Fruit fly (Drosophila melanogaster) whole organism, prepupa: Measurements from ENCODE around the gene CG1172.

ENCODE experiments used
- Blimp-1 ChIP-seq: fragments of 200-800 bp; sonication (Bioruptor generic); optimal IDR thresholded peaks from 3 replicates; lab custom pipeline; 2017; ENCODE audit warnings: missing biosample characterization, missing genetic modification characterization, mild to moderate bottlenecking, moderate library complexity, missing genetic modification reagents
- CG10631 ChIP-seq: fragments of 200-800 bp; sonication (Bioruptor generic); optimal IDR thresholded peaks from 2 replicates; lab custom pipeline; 2016; ENCODE audit warnings: missing biosample characterization, missing genetic modification characterization
- CG11294 ChIP-seq: fragments of 200-800 bp; sonication (Bioruptor generic); IDR thresholded peaks from 2 replicates; pipeline ENCODE4 v1.3.6; 2022; ENCODE audit warnings: missing biosample characterization, missing genetic modification characterization
- CG11762 ChIP-seq: fragments of 200-800 bp; sonication (Bioruptor generic); optimal IDR thresholded peaks from 3 replicates; lab custom pipeline; 2016; ENCODE audit warnings: missing biosample characterization, missing genetic modification characterization; ENCODE audit not compliant: insufficient read depth
- CG11902 ChIP-seq: fragments of 200-800 bp; sonication (Bioruptor generic); optimal IDR thresholded peaks from 3 replicates; lab custom pipeline; 2016; ENCODE audit warnings: missing biosample characterization, missing genetic modification characterization
- CG15336 ChIP-seq: fragments of 200-800 bp; sonication (Bioruptor generic); IDR thresholded peaks from 2 replicates; pipeline ENCODE4 v1.3.6; 2022; ENCODE audit warnings: missing biosample characterization, missing genetic modification characterization
- CG1621 ChIP-seq: fragments of 200-800 bp; sonication (Bioruptor generic); optimal IDR thresholded peaks from 3 replicates; lab custom pipeline; 2018; ENCODE audit warnings: missing biosample characterization, mild to moderate bottlenecking, missing genetic modification characterization
- CG3032 ChIP-seq: fragments of 200-800 bp; optimal IDR thresholded peaks from 2 replicates; lab custom pipeline; 2019; ENCODE audit warnings: missing biosample characterization, mild to moderate bottlenecking, missing genetic modification characterization, moderate library complexity
- CG32006 ChIP-seq: fragments of 200-800 bp; sonication (Bioruptor generic); optimal IDR thresholded peaks from 3 replicates; lab custom pipeline; 2017; ENCODE audit warnings: missing biosample characterization, mild to moderate bottlenecking, missing genetic modification characterization
- CG3919 ChIP-seq: fragments of 200-800 bp; sonication (Bioruptor generic); optimal IDR thresholded peaks from 3 replicates; lab custom pipeline; 2016; ENCODE audit warnings: missing biosample characterization, missing genetic modification characterization
- CG4318 ChIP-seq: fragments of 200-800 bp; sonication (Bioruptor generic); optimal IDR thresholded peaks from 3 replicates; lab custom pipeline; 2017; ENCODE audit warnings: missing biosample characterization, mild to moderate bottlenecking, missing genetic modification characterization
- CG6163 ChIP-seq: fragments of 200-800 bp; sonication (Bioruptor generic); IDR thresholded peaks from 3 replicates; pipeline ENCODE4 v1.3.6; 2022; ENCODE audit warnings: missing biosample characterization, missing genetic modification characterization
- CG6276 ChIP-seq: fragments of 200-800 bp; sonication (Bioruptor generic); optimal IDR thresholded peaks from 2 replicates; lab custom pipeline; 2017; ENCODE audit warnings: missing biosample characterization, mild to moderate bottlenecking, missing genetic modification characterization
- CG6792 ChIP-seq: fragments of 200-800 bp; sonication (Bioruptor generic); optimal IDR thresholded peaks from 3 replicates; lab custom pipeline; 2016; ENCODE audit warnings: missing biosample characterization, missing genetic modification characterization
- CG8119 ChIP-seq: fragments of 200-800 bp; sonication (Bioruptor generic); IDR thresholded peaks from 3 replicates; pipeline ENCODE4 v1.3.6; 2022; ENCODE audit warnings: missing biosample characterization, missing genetic modification characterization
- CG8632 ChIP-seq: fragments of 200-800 bp; sonication (Bioruptor generic); optimal IDR thresholded peaks from 3 replicates; lab custom pipeline; 2016; ENCODE audit warnings: missing biosample characterization, missing genetic modification characterization
- Eip75B ChIP-seq: fragments of 200-800 bp; sonication (Bioruptor generic); optimal IDR thresholded peaks from 3 replicates; lab custom pipeline; 2016; ENCODE audit warnings: missing biosample characterization, missing genetic modification characterization
- Eip78C ChIP-seq: fragments of 200-800 bp; sonication (Bioruptor generic); peaks from one replicate; lab custom pipeline; 2016; ENCODE audit warnings: missing biosample characterization, missing genetic modification characterization
- Ets21C ChIP-seq: fragments of 200-800 bp; sonication (Bioruptor generic); optimal IDR thresholded peaks from 3 replicates; lab custom pipeline; 2016; ENCODE audit warnings: missing biosample characterization, missing genetic modification characterization
- Ets96B ChIP-seq: fragments of 200-800 bp; optimal IDR thresholded peaks from 2 replicates; lab custom pipeline; 2019; ENCODE audit warnings: missing biosample characterization, mild to moderate bottlenecking, missing genetic modification characterization, moderate library complexity
- Gug ChIP-seq: fragments of 200-800 bp; sonication (Bioruptor generic); IDR thresholded peaks from 2 replicates; pipeline ENCODE4 v1.3.6; 2022; ENCODE audit warnings: missing biosample characterization, missing genetic modification characterization
- OdsH ChIP-seq: fragments of 200-800 bp; sonication (Bioruptor generic); optimal IDR thresholded peaks from 3 replicates; lab custom pipeline; 2016; ENCODE audit warnings: missing biosample characterization, missing genetic modification characterization
- Sox102F ChIP-seq: fragments of 200-800 bp; sonication (Bioruptor generic); optimal IDR thresholded peaks from 2 replicates; lab custom pipeline; 2016; ENCODE audit warnings: missing biosample characterization, mild to moderate bottlenecking, missing genetic modification characterization
- achi ChIP-seq: fragments of 200-800 bp; sonication (Bioruptor generic); optimal IDR thresholded peaks from 3 replicates; lab custom pipeline; 2016; ENCODE audit warnings: missing biosample characterization, missing genetic modification characterization
- dsx ChIP-seq: fragments of 200-800 bp; optimal IDR thresholded peaks from 3 replicates; lab custom pipeline; 2019; ENCODE audit warnings: missing biosample characterization, mild to moderate bottlenecking, missing genetic modification characterization, moderate library complexity; ENCODE audit not compliant: poor library complexity, severe bottlenecking
- eg ChIP-seq: fragments of 200-800 bp; sonication (Bioruptor generic); IDR thresholded peaks from 3 replicates; pipeline ENCODE4 v1.3.6; 2022; ENCODE audit warnings: missing biosample characterization, missing genetic modification characterization
- fd85E ChIP-seq: fragments of 200-800 bp; sonication (Bioruptor generic); optimal IDR thresholded peaks from 3 replicates; lab custom pipeline; 2016; ENCODE audit warnings: missing biosample characterization, missing genetic modification characterization
- fkh ChIP-seq: fragments of 200-800 bp; sonication (Bioruptor generic); optimal IDR thresholded peaks from 3 replicates; lab custom pipeline; 2017; ENCODE audit warnings: missing biosample characterization, mild to moderate bottlenecking, missing genetic modification characterization, moderate library complexity
- pdm3 ChIP-seq: fragments of 200-800 bp; sonication (Bioruptor generic); optimal IDR thresholded peaks from 3 replicates; lab custom pipeline; 2016; ENCODE audit warnings: missing biosample characterization, missing genetic modification characterization
- salr ChIP-seq, 2 experiments: fragments of 200-800 bp; sonication (Bioruptor generic); optimal IDR thresholded peaks; 3 replicates each; lab custom pipeline; 2016 to 2018; ENCODE audit warnings: missing biosample characterization in 2 of 2, missing genetic modification characterization in 2 of 2, mild to moderate bottlenecking in 1 of 2
- spab ChIP-seq: fragments of 200-800 bp; sonication (Bioruptor generic); optimal IDR thresholded peaks from 2 replicates; lab custom pipeline; 2017; ENCODE audit warnings: missing biosample characterization, mild to moderate bottlenecking, missing genetic modification characterization, missing genetic modification reagents
- topi ChIP-seq: fragments of 200-800 bp; sonication (Bioruptor generic); optimal IDR thresholded peaks from 3 replicates; lab custom pipeline; 2016; ENCODE audit warnings: missing biosample characterization, missing genetic modification characterization
- vri ChIP-seq: fragments of 200-800 bp; sonication (Bioruptor generic); optimal IDR thresholded peaks from 3 replicates; lab custom pipeline; 2016; ENCODE audit warnings: missing biosample characterization, mild to moderate bottlenecking, missing genetic modification characterization

Gene CG1172

dm6 chr3R:5390095-5390663, 3.5 kb upstream of the CG1172 start (continued):
- TF ChIP-seq CG11762 (GFP tag; lab: Kevin White, UChicago) (no peak), fd85E (GFP tag; lab: Kevin White, UChicago) (no peak), CG10631 (GFP tag; lab: Kevin White, UChicago) (no peak), Ets21C (GFP tag; lab: Kevin White, UChicago) (no peak)

- no peak for TF ChIP-seq fkh (GFP tag; lab: Kevin White, UChicago)
- TF ChIP-seq Blimp-1 (GFP tag; lab: Kevin White, UChicago) = peak; percentile 61
Observed at dm6 chr3R:5392033-5392432, 1.7 kb upstream of the CG1172 start.

- TF ChIP-seq CG11902 (GFP tag; lab: Kevin White, UChicago) = no peak
- peak; percentile 39; the same call in 1 of the 3 replicates for TF ChIP-seq eg (GFP tag; lab: Robert Waterston, UW)
Observed at dm6 chr3R:5392621-5393020, 1.1 kb upstream of the CG1172 start, which contains the start of gene kkv. kkv (minus strand) TSS chr3R:5392866.

dm6 chr3R:5395210-5395609, 1.5 kb downstream of the CG1172 start:
- TF ChIP-seq achi (GFP tag; lab: Kevin White, UChicago) = no peak
- no peak for TF ChIP-seq Ets96B
- TF ChIP-seq Gug (GFP tag; lab: Robert Waterston, UW) = no peak
- TF ChIP-seq pdm3 (GFP tag; lab: Kevin White, UChicago) = no peak
- TF ChIP-seq Eip75B (GFP tag; lab: Kevin White, UChicago) = no peak

- no peak for TF ChIP-seq CG10631 (GFP tag; lab: Kevin White, UChicago)
Observed at dm6 chr3R:5399096-5399495, 5.4 kb downstream of the CG1172 start, which contains the start of gene Or83a. Or83a (minus strand) TSS chr3R:5399196.

- TF ChIP-seq dsx (GFP tag; lab: Kevin White, UChicago) = no peak
- TF ChIP-seq CG32006 (GFP tag; lab: Kevin White, UChicago) = no peak
- TF ChIP-seq eg (GFP tag; lab: Robert Waterston, UW) = peak; percentile 55; the same call in 2 of the 3 replicates
- TF ChIP-seq OdsH (GFP tag; lab: Kevin White, UChicago) = no peak
- peak; percentile 15 for TF ChIP-seq CG3919 (GFP tag; lab: Kevin White, UChicago)
- no peak for TF ChIP-seq fkh (GFP tag; lab: Kevin White, UChicago)
- TF ChIP-seq topi (GFP tag; lab: Kevin White, UChicago) = no peak
- TF ChIP-seq achi (GFP tag; lab: Kevin White, UChicago) = peak; percentile 1
- TF ChIP-seq Sox102F = no peak
- no peak for TF ChIP-seq CG3032 (tag; lab: Kevin White, UChicago)
- peak; percentile 33; the same call in 1 of the 2 replicates for TF ChIP-seq CG15336
- no peak for TF ChIP-seq CG8632 (GFP tag; lab: Kevin White, UChicago)
- TF ChIP-seq Eip78C = peak; percentile 70
- 0 out of 3 replicates have a peak, but pooled peaks have one; percentile 18 for TF ChIP-seq CG6163 (GFP tag; lab: Robert Waterston, UW)
- TF ChIP-seq CG8119 (GFP tag; lab: Robert Waterston, UW) = 0 out of 3 replicates have a peak, but pooled peaks have one; percentile 22
- no peak for TF ChIP-seq vri (GFP tag; lab: Kevin White, UChicago)
- TF ChIP-seq CG6792 (GFP tag; lab: Kevin White, UChicago) = no peak
- TF ChIP-seq Ets21C (GFP tag; lab: Kevin White, UChicago) = no peak
- TF ChIP-seq spab (GFP tag; lab: Kevin White, UChicago) = no peak
- TF ChIP-seq salr (GFP tag; optimal IDR thresholded peaks at IDR 0.05; lab: Kevin White, UChicago) = no peak
- peak; percentile 2 for TF ChIP-seq CG1621 (tag; lab: Kevin White, UChicago)
- TF ChIP-seq CG11294 (GFP tag; lab: Robert Waterston, UW) = no peak
- TF ChIP-seq CG6276 = peak; percentile 6
- no peak for TF ChIP-seq CG4318 (GFP tag; lab: Kevin White, UChicago)
Observed at dm6 chr3R:5403963-5404362, 10.2 kb downstream of the CG1172 start, which contains the start of gene CG2663. CG2663 (minus strand) TSS chr3R:5404135.
